Worm (Caenorhabditis elegans): ENCODE data around the gene srg-15.

The srg-15 gene

DNA sequence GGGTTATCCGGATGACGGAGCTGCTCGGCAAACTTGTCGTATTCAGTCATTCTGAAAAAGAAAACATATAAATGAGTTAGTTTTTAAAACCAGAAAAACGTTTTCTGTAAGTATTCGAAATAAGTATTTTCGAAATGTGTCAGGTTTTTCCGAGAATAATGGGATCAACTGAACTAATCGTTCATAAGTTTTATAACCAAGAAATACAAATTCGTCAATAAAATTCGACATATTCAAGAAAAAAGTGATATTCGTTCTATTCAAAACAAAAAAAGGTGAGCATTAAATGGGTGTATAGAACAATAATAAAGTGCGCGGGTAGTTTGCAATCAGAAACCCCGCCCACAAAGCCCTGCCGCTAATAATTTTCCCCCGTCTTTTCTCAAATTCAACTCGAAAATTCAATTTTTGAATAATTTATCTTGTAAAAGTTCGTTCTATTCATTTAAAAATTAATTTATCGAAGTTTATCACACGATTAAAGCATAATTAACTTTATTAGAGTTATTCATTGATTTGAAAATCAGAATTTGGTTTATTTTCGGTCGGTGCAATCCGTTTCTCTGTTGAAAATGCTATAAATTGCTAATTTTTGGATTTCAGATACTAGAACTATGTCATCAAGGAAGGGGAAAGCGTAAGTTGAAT, 6.1 kb upstream of the srg-15 start, which contains the start of the genes cyn-11 and T01B7.5 (continued):
- peak; percentile 4 for TF ChIP-seq nhr-47 (tag; optimal IDR thresholded peaks at IDR 0.05)
- TF ChIP-seq ceh-82 (tag; optimal IDR thresholded peaks at IDR 0.05): peak in 1 of 3 experiments; percentile 18
- TF ChIP-seq snu-23 (GFP tag; optimal IDR thresholded peaks at IDR 0.05): peak; percentile 40
- no peak for TF ChIP-seq ceh-88 (GFP tag; IDR thresholded peaks at IDR 0.05)
- TF ChIP-seq swsn-7 (tag; optimal IDR thresholded peaks at IDR 0.05): peak; percentile 12
- no peak for TF ChIP-seq lin-15B (tag; optimal IDR thresholded peaks at IDR 0.05)
- TF ChIP-seq mdl-1 (tag; optimal IDR thresholded peaks at IDR 0.05): no peak
- no peak for TF ChIP-seq hlh-4 (tag; optimal IDR thresholded peaks at IDR 0.05)
- no peak for TF ChIP-seq zip-4 (GFP tag; optimal IDR thresholded peaks at IDR 0.05)
- no peak for TF ChIP-seq ceh-8 (GFP tag; optimal IDR thresholded peaks at IDR 0.05)
- TF ChIP-seq mep-1 (tag; optimal IDR thresholded peaks at IDR 0.05): peak; percentile 47
- TF ChIP-seq hpl-2 (GFP tag; optimal IDR thresholded peaks at IDR 0.05): no peak
- TF ChIP-seq elt-3 (tag; optimal IDR thresholded peaks at IDR 0.05): no peak
- TF ChIP-seq lsy-2 (tag; optimal IDR thresholded peaks at IDR 0.05): peak; percentile 27 to 54
- TF ChIP-seq blmp-1 (tag; optimal IDR thresholded peaks at IDR 0.05): peak; percentile 52

- TF ChIP-seq Y116A8C.19 (tag; optimal IDR thresholded peaks at IDR 0.05; ENCODE audit: borderline replicate concordance) (no peak), unc-62 (GFP tag; optimal IDR thresholded peaks at IDR 0.05) (no peak), hlh-17 (GFP tag; optimal IDR thresholded peaks at IDR 0.05; ENCODE audit: borderline replicate concordance) (no peak), C16A3.4 (tag; optimal IDR thresholded peaks at IDR 0.05) (no peak)
Measured at ce11 chrII:8714913-8715447, 4.8 kb upstream of the srg-15 start, which contains the start of the genes rab-21 and T01B7.13. Gene rab-21, minus strand, starts transcription at chrII:8715013. Gene T01B7.13, plus strand, starts transcription at chrII:8715397.

DNA sequence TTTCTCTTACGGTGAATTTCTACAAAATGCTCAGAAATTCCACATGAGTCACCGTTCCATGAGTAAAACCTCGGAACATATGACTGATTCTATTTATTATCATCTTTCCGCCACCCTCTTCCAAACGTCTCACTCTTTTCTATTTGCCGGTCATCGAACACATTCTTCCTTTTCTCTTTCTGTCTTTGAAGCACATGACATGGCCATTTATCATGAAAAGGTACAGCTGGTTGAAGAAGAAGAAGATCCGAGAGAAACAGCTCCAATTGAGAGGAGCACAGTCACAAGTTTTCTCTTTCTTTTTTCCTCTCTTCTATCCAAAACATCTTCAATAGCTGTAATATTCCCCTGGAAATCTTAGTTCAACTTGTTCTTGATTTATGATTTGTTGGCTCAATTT, 3.2 kb downstream of the srg-15 start, which contains the start of gene cup-16:
Gene cup-16 (plus strand): TSS at position 132 of the 400 bp plus-strand sequence.
- TF ChIP-seq unc-98 (GFP tag; IDR thresholded peaks at IDR 0.05) (no peak), swsn-7 (tag; optimal IDR thresholded peaks at IDR 0.05) (no peak), lir-3 (tag; optimal IDR thresholded peaks at IDR 0.05; ENCODE audit: poor library complexity) (no peak), rnt-1 (tag; optimal IDR thresholded peaks at IDR 0.05) (peak; percentile 78), snu-23 (GFP tag; optimal IDR thresholded peaks at IDR 0.05) (peak; percentile 14), unc-62 (GFP tag; optimal IDR thresholded peaks at IDR 0.05) (no peak), sup-37 (GFP tag; optimal IDR thresholded peaks at IDR 0.05) (no peak), fos-1 (tag; optimal IDR thresholded peaks at IDR 0.05) (no peak), hpl-2 (GFP tag; optimal IDR thresholded peaks at IDR 0.05) (no peak), nhr-12 (tag; optimal IDR thresholded peaks at IDR 0.05) (no peak), ets-5 (GFP tag; IDR thresholded peaks at IDR 0.05) (no peak), ceh-90 (tag; optimal IDR thresholded peaks at IDR 0.05) (no peak), aly-2 (tag; optimal IDR thresholded peaks at IDR 0.05) (no peak), aha-1 (tag; optimal IDR thresholded peaks at IDR 0.05) (no peak), lin-39 (tag; optimal IDR thresholded peaks at IDR 0.05) (peak; percentile 65), elt-3 (tag; optimal IDR thresholded peaks at IDR 0.05) (no peak), mdl-1 (tag; optimal IDR thresholded peaks at IDR 0.05) (no peak), snpc-4 (tag; optimal IDR thresholded peaks at IDR 0.05) (no peak), blmp-1 (tag; optimal IDR thresholded peaks at IDR 0.05) (no peak), egl-27 (tag; optimal IDR thresholded peaks at IDR 0.05) (no peak), jun-1 (tag; optimal IDR thresholded peaks at IDR 0.05) (no peak), ceh-8 (GFP tag; optimal IDR thresholded peaks at IDR 0.05) (no peak), lin-14 (GFP tag; optimal IDR thresholded peaks at IDR 0.05) (peak; percentile 80), sptf-1 (tag; optimal IDR thresholded peaks at IDR 0.05) (no peak), nhr-11 (tag; optimal IDR thresholded peaks at IDR 0.05) (no peak), lsy-2 (tag; optimal IDR thresholded peaks at IDR 0.05) (peak; percentile 20 to 50), vab-15 (tag; optimal IDR thresholded peaks at IDR 0.05) (no peak), nhr-20 (tag; optimal IDR thresholded peaks at IDR 0.05) (peak; percentile 14), nhr-85 (tag) (no peak), grh-1 (GFP tag; IDR thresholded peaks at IDR 0.05) (no peak), nhr-71 (tag; optimal IDR thresholded peaks at IDR 0.05) (peak; percentile 79), ztf-11 (tag; optimal IDR thresholded peaks at IDR 0.05) (no peak), unc-30 (tag; optimal IDR thresholded peaks at IDR 0.05) (no peak), efl-1 (optimal IDR thresholded peaks at IDR 0.05) (no peak), efl-1 (GFP tag; optimal IDR thresholded peaks at IDR 0.05 in 1 of 2) (peak in 1 of 2 experiments; percentile 88)
